Fruit fly (Drosophila melanogaster): ENCODE data around the gene Pcif1.

DNA sequence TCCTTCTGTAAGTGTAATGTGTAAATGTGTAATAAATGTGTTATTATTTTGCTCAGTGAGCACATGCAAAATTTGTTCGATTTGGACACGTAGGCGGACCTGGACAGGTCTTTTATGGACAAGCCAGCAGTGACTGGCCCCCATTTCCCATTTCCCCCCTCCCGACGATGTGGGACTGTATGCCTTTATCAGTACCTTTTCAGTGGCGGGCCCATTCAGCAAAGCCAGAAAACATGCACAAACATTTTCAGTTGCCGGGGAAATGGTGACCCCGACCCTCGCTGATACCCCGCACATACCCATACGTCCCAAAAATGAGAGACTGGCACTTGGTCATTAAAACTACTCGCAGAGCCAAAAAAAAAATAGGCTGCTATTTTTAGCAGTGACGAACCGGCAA, 49.7 kb downstream of the Pcif1 start:
- TF ChIP-seq Myc (optimal IDR thresholded peaks at IDR 0.05), result no peak
- TF ChIP-seq ttk (optimal IDR thresholded peaks at IDR 0.05), result no peak
- TF ChIP-seq insv (optimal IDR thresholded peaks at IDR 0.05), result no peak
- no peak for TF ChIP-seq h (optimal IDR thresholded peaks at IDR 0.05)
- TF ChIP-seq psq (optimal IDR thresholded peaks at IDR 0.05), result no peak
- TF ChIP-seq Sin3A (optimal IDR thresholded peaks at IDR 0.05), result no peak
